Worm (Caenorhabditis elegans) whole organism, L3 larva: ENCODE measurements around the gene ddo-3.

Experiments used
- ZK546.5 ChIP-seq: sonication (generic microtip); optimal IDR thresholded peaks from 2 replicates; lab custom pipeline; 2017; ENCODE audit warnings: missing biosample characterization, missing genetic modification characterization
- elt-2 ChIP-seq: sonication (generic microtip); optimal IDR thresholded peaks from 2 replicates; lab custom pipeline; 2016; ENCODE audit warnings: missing genetic modification reagents, mild to moderate bottlenecking, missing genetic modification characterization, missing compliant biosample characterization
- jun-1 ChIP-seq: fragments of 150-350 bp; optimal IDR thresholded peaks from 2 replicates; lab custom pipeline; 2014; ENCODE audit warnings: missing biosample characterization, missing genetic modification reagents, missing genetic modification characterization
- nfya-1 ChIP-seq: sonication (generic microtip); optimal IDR thresholded peaks from 2 replicates; lab custom pipeline; 2017; ENCODE audit warnings: missing genetic modification characterization, mild to moderate bottlenecking, missing compliant biosample characterization, antibody characterized with exemption, moderate library complexity; ENCODE audit not compliant: insufficient read depth
- nhr-12 ChIP-seq: fragments of 150-350 bp; optimal IDR thresholded peaks from 2 replicates; lab custom pipeline; 2014; ENCODE audit warnings: missing biosample characterization, missing genetic modification characterization
- nhr-237 ChIP-seq: fragments of 150-350 bp; optimal IDR thresholded peaks from 2 replicates; lab custom pipeline; 2014; ENCODE audit warnings: missing biosample characterization, missing genetic modification characterization
- zag-1 ChIP-seq: fragments of 150-350 bp; optimal IDR thresholded peaks from 2 replicates; lab custom pipeline; 2014; ENCODE audit warnings: missing biosample characterization, missing genetic modification characterization

- TF ChIP-seq nhr-12 (tag; lab: Kevin White, UChicago) (no peak), nhr-237 (tag; lab: Kevin White, UChicago) (no peak), zag-1 (tag; lab: Kevin White, UChicago) (no peak), jun-1 (tag; lab: Kevin White, UChicago) (no peak), elt-2 (tag; lab: Kevin White, UChicago) (no peak), nfya-1 (no peak), ZK546.5 (tag; lab: Kevin White, UChicago) (no peak)
These were observed 8.3 kb upstream of the ddo-3 start, which contains the start of gene F27B3.8 for ce11 chrIII:6579398-6579797.
